Fruit fly (Drosophila melanogaster) ovary, adult (tissue): ENCODE results near the gene CG6712.

ENCODE experiments used
- CG17801 ChIP-seq: fragments of 200-800 bp; optimal IDR thresholded peaks from 2 replicates; lab custom pipeline; 2019; ENCODE audit warnings: missing biosample characterization, mild to moderate bottlenecking, missing genetic modification characterization, moderate library complexity; ENCODE audit not compliant: partially characterized antibody

Gene CG6712

DNA sequence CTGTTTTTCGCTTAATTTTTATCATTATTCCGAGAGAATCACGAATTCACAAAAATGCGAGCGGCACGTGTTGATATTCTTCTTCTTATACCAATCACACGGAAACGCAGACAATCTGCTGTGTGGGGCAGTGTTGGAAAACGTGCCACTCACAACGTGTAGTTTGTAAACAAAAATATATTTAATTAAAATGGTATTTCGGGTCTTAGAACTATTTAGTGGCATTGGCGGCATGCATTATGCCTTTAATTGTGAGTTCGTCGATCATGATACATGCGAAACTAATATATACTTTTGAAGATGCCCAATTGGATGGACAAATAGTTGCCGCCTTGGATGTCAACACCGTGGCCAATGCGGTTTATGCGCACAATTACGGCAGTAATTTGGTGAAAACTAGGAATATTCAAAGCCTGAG, at the start of gene CG6712, which contains the start of gene Mt2:
TSS of gene CG6712 (minus strand) at position 116 of the 418 bp plus-strand sequence.
TSS of gene Mt2 (plus strand) at position 130 of the 418 bp plus-strand sequence.
- no peak for TF ChIP-seq CG17801

DNA sequence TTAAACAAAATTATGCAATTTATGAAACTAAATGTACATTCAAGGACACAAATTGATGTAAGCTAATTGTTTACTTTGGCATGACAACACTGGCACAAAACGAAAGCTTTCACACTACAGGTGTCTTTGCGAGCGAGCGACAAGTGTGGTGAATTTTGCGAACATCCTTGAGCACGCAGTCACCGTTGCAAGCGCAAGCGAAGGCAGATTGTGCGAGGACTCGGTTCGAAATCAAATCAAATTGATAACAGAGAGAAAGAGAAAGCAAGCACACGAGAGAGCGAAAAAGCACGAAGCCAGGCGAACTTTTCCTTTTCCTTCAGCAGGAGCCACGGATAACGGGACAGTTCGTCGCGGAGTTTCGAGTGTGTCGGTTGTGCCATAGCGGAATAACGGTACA, 46.1 kb upstream of the CG6712 start, which contains the start of gene CG31760:
TSS of gene CG31760 (plus strand) at position 342 of the 400 bp plus-strand sequence.
- no peak for TF ChIP-seq CG17801

DNA sequence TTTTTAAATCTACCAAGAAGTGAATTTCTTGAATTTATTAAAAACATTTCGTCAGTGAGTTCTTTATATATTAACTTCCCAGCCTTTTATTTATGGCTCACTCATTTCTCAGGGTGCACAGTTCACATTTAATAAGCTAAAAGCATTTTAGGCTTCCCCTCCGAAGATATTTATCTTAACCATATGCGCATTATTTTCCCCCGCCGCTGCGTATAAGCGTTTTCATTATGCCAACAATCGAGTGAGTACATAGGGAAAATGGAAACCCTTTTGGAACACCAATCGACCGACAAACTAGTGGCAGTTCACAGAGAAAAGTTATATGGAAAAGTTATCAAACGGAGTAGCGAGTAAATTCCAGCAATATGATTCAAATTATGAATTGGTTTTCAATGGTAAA, 41.4 kb upstream of the CG6712 start, which contains the start of gene Gr33a:
TSS of gene Gr33a (plus strand) at position 301 of the 400 bp plus-strand sequence.
- TF ChIP-seq CG17801: no peak

DNA sequence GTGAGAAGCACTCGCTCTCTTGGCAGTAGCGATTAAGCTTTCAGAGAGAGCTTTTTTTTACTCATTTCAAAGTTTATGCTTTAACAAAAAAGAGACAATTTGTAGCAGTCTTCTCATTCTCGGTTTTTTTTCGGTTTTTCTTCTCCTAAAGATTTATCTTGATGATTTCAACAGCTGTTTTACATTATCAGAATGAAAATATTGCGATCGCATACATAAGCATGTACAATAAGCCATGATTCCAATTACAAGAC, 37.7 kb upstream of the CG6712 start:
- no peak for TF ChIP-seq CG17801

DNA sequence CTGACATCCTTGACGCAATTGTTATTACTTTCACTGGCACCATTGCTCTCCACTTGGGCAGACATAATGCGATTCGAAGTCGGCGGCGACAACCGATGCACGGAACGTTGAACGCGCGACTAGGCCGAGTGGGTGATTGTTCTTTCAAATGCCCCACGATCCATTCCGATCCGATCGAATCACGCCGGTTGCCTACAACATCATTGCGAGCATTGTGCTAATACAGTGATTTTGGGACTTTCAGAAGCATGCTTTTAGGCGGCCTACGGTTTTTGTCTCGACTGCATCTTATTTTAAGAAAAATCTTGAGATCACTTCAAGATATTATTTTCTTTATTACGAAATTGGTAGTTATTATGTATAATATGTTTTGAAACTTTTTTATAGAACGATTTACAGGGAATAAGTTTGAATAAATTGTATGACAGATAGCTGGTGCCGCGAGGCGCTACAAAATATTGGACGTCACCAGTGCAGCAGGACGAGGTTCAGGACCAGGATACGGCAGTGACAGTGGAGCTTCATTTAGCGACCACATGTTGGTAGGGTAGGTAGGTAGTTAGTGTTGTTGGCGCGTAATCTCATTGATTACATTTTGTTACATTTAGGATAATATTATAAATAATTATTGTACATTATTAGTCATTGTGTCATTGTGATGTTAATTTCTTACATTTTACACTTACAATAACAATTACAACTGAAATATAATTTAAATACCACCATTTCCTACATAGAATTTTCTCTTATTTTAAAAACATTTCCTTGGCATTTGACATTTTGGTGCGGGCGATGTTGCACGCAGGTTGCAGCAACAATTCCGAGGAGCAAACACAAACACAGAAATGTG, 37.2 kb upstream of the CG6712 start, which contains the start of gene rho-6:
TSS of gene rho-6 (minus strand) at position 137 of the 850 bp plus-strand sequence.
- no peak for TF ChIP-seq CG17801

DNA sequence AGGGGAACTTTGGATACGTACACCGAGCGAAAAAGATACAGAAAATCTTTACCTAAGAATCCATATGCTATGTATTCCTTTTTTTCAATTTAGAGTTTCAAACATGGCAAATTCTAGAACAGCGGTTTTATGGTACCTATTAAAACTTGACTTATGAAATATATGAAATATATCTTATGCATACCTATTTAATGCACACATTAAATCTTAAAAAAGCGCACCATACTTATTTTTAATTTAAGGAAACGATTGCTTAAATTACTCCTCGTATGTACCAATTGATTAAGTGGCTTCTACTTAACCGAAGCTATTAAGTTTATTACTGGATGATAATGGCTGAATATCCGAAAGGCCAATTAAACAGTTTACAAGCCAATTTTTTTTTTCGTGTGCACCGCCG, 23.7 kb upstream of the CG6712 start:
- TF ChIP-seq CG17801: no peak

DNA sequence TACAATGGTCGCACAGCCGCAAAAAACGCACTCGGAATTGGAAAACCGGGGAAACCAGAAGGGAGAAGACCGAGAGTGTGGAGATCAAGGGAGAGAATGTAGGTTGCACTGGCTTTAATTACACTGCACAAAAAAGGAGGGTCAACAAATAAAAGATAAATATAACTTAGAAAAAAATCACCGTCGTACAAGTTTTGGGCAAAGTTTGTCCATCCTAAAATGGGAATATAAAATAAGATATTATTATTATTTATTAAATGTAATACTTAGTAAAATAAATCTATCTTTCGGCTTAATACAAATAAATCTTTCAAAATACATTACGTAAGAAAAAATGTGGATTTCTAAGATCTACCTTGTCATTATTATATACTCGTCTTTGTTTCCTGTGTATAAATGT, 19.5 kb upstream of the CG6712 start:
- TF ChIP-seq CG17801: no peak

DNA sequence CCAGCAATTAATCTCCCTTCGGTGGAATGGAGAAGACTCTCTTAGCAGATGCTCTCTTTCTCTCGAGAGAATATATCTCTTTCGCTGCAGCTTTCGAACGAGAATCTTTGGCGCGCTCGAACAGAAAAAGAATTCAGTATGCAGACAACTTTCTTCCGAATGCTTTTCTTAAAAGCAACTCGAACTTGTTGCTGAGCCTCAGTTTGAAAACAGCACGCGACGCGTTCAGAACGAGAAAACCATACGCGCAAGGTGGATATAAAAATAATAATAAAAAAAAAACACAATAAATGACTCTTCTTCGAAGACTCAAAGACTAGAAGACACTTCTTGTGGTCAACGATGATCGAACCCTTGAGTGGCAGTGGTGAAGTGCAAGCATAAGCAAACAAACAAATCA, 17.8 kb upstream of the CG6712 start, which contains the start of gene CG17211:
TSS of gene CG17211 (plus strand) at position 202 of the 400 bp plus-strand sequence.
- TF ChIP-seq CG17801: no peak

DNA sequence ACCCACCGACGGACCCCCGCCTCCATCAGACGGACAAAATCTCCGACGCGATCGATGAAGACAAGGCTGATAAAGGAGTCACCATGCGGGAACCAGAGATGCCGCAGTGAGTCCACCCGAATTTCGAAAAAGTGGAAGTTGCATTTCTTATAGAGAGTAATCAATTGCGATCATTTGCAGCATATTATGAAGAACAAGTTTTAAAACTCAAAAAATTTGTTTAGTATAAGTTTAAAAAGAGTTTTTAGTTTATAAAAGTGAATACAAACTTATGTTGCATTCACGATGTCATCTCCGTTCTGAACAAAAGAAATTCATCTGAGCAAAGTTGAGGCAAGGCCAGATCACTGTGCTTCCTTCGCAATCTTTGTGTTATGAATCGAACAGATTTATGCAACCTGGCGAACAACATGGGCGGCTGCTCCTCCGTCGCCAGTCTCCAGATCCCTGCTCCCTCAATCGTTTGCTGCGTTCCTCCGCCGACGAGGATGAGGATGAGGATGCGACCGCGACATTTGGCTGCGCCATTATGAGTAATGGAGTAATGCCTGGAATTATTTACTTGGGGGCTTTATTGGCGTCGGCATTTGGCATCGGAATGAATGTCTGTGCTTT, 16.7 kb upstream of the CG6712 start:
- TF ChIP-seq CG17801: no peak

DNA sequence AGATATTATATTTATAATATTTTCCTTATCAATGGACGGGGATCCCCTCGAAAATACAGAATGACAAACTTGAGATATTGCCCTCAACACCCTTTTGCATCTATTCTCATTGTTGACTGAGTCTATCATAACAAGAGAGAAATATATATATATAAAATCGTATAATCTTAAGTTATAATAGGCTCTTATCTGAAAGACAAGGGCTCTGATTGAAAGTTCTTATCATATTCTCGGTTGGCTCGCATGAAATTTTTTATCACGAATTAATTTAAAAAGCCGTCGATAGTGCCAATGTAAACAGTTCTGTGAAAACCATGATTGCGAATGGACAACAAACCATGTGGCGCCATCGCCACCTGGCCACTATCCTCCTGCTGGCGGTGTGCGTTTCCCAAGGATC, 14.5 kb upstream of the CG6712 start, which contains the start of gene Phae2:
TSS of gene Phae2 (plus strand) at position 301 of the 400 bp plus-strand sequence.
- TF ChIP-seq CG17801: no peak

DNA sequence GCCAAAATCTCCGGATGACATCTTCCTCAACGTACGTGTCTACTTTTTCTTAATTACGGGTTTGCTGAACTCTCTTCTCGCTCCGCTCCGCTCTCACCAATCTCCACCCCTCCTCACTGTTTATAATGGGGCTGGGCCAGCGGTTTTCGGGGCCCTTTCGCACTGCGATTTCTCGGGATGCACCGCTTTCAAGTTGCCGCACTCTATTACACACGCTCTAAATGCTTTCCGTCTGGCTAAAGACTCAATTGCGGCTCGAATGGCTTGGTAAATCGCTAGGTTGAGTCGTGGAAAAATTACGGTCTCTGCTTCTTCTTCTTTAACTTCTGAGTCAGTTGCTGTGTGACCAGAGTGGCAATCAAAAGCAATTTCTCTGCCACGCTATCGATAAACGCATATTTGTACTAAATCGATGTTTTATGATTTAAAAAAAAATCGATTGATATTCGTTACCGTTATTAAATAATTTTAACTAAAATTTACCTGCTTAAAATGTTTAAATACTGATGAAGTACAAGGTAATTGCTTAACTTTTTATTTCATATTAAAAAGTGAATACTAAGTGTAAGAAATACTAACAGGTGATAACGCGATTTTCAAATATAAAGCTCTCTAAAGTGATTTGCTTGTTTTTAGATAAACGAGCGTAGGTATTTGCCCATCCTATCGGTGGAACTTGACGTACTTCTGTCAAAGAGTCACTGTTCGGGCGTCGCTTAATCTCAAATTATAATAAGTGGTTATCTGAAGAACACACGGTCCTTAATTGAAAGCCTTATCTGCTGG, 12.7 kb upstream of the CG6712 start, which contains the start of the genes Rab6 and Phae1:
TSS of gene Rab6 (minus strand) at position 338 of the 786 bp plus-strand sequence.
TSS of gene Phae1 (plus strand) at position 639 of the 786 bp plus-strand sequence.
- peak; percentile 63 for TF ChIP-seq CG17801

DNA sequence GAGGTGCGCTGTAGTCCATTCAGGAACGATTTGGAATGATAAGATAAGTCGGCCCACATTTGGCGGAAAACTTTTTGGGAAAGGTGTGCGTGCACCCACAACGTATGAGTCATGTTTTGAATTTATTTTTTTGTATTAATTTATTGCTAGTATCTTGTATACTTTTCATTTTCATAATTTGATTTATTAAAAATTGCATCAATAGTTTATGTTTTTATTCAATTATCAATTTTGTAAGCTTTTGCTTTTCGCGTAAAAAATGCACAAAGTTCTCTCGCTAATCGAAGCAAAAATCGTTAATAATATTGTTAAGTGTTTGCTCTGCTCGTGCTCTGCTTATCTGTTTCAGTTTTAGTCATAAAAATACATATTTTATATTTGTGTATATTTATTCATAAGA, 10.8 kb upstream of the CG6712 start:
- no peak for TF ChIP-seq CG17801

DNA sequence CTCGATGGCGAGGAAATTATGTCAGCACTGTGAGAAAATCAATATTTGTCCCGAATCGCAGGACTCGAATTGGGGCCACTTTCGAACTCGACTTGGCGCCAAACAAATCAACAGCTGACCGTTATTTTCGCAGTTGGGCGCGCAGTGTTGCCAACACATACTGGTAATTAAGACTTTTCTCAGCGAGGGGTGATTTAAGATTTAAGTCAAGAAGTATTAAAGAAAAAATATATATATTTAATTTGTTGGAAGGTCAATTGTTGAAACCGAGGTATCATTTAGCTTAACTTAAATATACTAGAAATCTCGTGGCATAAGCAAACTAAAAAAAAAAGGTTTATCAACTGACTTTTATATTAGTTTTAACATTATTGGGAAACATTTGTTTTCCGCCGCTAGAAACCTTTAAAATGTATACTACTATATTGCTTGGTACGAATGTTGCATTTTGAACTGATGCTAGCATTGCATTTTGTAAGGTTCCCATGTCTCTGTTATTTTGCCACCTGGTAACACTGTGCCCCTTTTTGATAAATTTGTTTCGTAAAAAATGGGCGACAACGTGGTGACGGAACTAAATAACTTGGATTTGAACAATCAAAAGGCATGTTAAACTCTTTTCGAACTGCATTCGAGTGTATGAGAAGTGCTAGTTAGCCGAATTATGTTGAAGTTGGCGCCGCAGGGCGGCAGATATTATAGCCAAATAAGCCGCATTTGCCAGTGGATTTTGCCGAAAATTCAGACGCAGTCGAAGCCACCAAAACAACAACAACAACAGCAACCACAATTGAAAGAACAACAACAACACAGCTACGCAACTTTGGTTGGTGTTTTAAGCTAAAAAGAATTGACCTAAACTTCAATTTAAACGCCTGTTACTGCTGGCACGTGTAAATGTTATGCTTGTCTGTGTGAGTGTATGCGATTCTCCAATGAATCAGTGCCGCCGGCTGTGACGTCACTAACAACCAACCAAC, 7.2 kb upstream of the CG6712 start, which contains the start of the genes Patsas and ThrRS:
TSS of gene Patsas (minus strand) at position 55 of the 980 bp plus-strand sequence.
TSS of gene ThrRS (plus strand) at position 521 of the 980 bp plus-strand sequence.
- peak; percentile 44 for TF ChIP-seq CG17801

DNA sequence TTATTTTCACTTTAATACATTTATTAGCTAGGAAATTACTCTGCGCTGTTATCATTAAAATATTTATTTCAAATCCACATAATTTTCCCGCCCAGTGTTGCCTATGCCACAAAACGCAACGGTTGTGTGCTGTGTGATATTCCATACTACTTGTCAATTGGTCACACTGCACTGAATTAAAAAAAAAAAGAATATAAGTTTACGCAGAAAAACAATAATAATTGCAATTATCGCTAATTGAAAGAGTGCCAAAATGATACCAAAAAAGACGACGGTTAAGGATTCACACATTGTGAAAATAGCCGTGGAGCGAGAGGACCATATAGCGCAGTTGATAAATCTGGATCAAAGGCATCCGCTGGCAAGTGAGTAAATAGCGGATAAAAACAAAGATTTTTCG, 1.4 kb upstream of the CG6712 start, which contains the start of gene Ced-12:
TSS of gene Ced-12 (plus strand) at position 141 of the 400 bp plus-strand sequence.
- TF ChIP-seq CG17801: no peak

DNA sequence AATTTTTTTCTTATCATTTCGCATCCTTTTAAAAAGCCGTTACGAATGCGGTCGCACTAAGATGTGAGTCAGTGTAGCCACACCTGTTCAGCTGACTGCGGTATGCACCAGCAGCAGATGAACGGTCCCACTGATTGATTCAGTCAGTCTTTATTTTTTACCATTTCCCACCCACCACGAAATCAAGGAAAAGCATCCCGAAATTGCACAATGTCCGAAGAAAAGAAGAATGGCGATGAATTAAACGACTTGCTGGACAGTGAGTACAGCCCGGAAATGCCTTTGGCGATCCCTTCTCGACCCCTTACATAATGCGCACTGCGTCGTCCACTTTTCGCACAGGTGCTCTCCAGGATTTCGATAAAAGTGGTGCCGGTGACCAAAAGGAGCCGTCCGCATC, 2.7 kb downstream of the CG6712 start:
- TF ChIP-seq CG17801: no peak
